Fruit fly (Drosophila melanogaster): ENCODE data around the gene twin.

twin gene

DNA sequence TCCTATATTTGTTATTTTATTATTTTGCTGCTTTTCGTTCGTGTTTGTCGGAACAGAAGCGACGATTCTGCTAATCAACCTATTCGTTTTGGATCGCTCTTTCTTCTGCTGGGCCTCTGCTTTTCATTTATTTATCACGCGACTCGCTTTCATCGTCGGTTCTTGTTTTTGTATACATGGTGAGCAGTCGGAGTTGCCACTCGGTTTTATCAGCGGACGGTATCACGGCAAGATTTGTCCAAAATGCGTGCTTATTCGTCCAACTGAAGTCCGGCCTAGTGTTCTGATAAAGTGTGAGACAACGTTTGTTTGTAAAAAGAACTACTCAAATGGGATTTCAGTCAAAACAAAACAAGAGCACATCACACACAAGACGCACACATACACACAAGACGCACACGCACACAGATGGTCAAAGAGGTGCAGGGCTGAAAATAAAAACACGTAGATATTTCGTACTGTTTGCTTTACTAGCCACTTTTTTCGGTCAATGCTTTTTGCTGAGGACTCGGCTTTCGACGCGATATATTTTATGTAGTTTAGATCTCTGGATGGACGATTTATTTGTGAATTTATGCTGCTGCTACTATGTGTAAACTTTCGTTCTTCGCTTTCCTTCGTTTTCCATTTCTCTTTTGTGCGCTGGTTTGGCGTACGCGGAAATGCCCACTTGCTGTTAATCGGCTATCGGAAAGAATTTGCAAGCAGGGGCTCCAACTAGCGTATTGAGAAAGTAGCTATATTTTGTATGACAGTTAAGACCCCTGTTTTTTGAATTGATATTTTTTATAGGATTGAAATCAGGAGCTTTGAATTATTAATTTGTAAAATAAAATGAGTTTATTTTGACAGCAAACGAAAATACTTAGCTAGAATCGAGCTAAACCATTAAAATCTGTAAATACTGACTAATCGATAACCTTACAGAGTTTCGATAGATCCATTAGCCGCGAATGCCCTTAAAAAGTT, at the start of gene twin:
TSS of gene twin (minus strand) at position 632 of the 969 bp plus-strand sequence.
- TF ChIP-seq exex (tag; optimal IDR thresholded peaks at IDR 0.05) (peak; percentile 29), Kr (GFP tag; optimal IDR thresholded peaks at IDR 0.05) (no peak), pho (GFP tag; optimal IDR thresholded peaks at IDR 0.05) (peak; percentile 68), CG11696 (GFP tag; IDR thresholded peaks at IDR 0.05) (no peak), chm (GFP tag; IDR thresholded peaks at IDR 0.05) (no peak), CG14710 (tag; optimal IDR thresholded peaks at IDR 0.05) (peak; percentile 70), Vsx1 (GFP tag; optimal IDR thresholded peaks at IDR 0.05) (no peak), CG7786 (GFP tag; optimal IDR thresholded peaks at IDR 0.05) (peak; percentile 67), fu2 (GFP tag; optimal IDR thresholded peaks at IDR 0.05) (peak; percentile 52), sug (tag; optimal IDR thresholded peaks at IDR 0.05) (peak; percentile 69), Drgx (GFP tag; IDR thresholded peaks at IDR 0.05) (no peak), CG6272 (GFP tag; IDR thresholded peaks at IDR 0.05) (no peak), Lim3 (GFP tag; IDR thresholded peaks at IDR 0.05) (no peak), dm (GFP tag; optimal IDR thresholded peaks at IDR 0.05) (peak; percentile 22), Aef1 (GFP tag; IDR thresholded peaks at IDR 0.05) (0 out of 3 replicates have a peak, but pooled peaks have one; percentile 23), cwo (GFP tag; optimal IDR thresholded peaks at IDR 0.05) (peak; percentile 6), Mes4 (GFP tag; optimal IDR thresholded peaks at IDR 0.05) (no peak), h (optimal IDR thresholded peaks at IDR 0.05) (no peak), nau (GFP tag; optimal IDR thresholded peaks at IDR 0.05) (no peak), CG9797 (GFP tag; optimal IDR thresholded peaks at IDR 0.05) (peak; percentile 24), Rfx (GFP tag; IDR thresholded peaks at IDR 0.05) (peak; percentile 82), CG18476 (GFP tag; optimal IDR thresholded peaks at IDR 0.05) (peak; percentile 46), seq (GFP tag; IDR thresholded peaks at IDR 0.05) (no peak), CG14667 (GFP tag; IDR thresholded peaks at IDR 0.05) (0 out of 2 replicates have a peak, but pooled peaks have one; percentile 6), disco-r (GFP tag; optimal IDR thresholded peaks at IDR 0.05) (no peak), sqz (GFP tag; optimal IDR thresholded peaks at IDR 0.05) (no peak), CG17328 (GFP tag; IDR thresholded peaks at IDR 0.05) (peak; percentile 50; the same call in 1 of the 2 replicates), CG17186 (GFP tag; optimal IDR thresholded peaks at IDR 0.05) (peak; percentile 31), CG3281 (GFP tag; optimal IDR thresholded peaks at IDR 0.05) (peak; percentile 30), gem (tag; optimal IDR thresholded peaks at IDR 0.05) (peak; percentile 74), Eip74EF (GFP tag; optimal IDR thresholded peaks at IDR 0.05) (peak in 1 of 2 experiments; percentile 43), MESR4 (GFP tag; optimal IDR thresholded peaks at IDR 0.05) (peak; percentile 64), br (optimal IDR thresholded peaks at IDR 0.05) (no peak), Oli (tag; optimal IDR thresholded peaks at IDR 0.05) (peak; percentile 15), CG9609 (GFP tag; optimal IDR thresholded peaks at IDR 0.05) (peak; percentile 59), CG8281 (tag; optimal IDR thresholded peaks at IDR 0.05) (no peak), hbn (GFP tag; IDR thresholded peaks at IDR 0.05; ENCODE audit: partially characterized antibody) (peak; percentile 64), Sox102F (GFP tag; optimal IDR thresholded peaks at IDR 0.05) (no peak), dati (GFP tag; IDR thresholded peaks at IDR 0.05) (no peak), dan (GFP tag; IDR thresholded peaks at IDR 0.05) (no peak), CG7928 (GFP tag; optimal IDR thresholded peaks at IDR 0.05) (peak; percentile 78), abd-A (tag; optimal IDR thresholded peaks at IDR 0.05) (no peak), CG4282 (GFP tag; optimal IDR thresholded peaks at IDR 0.05) (peak; percentile 68), lbe (GFP tag; optimal IDR thresholded peaks at IDR 0.05) (peak; percentile 6), CG7372 (GFP tag; IDR thresholded peaks at IDR 0.05) (0 out of 2 replicates have a peak, but pooled peaks have one; percentile 25), crp (GFP tag; optimal IDR thresholded peaks at IDR 0.05) (no peak), CG17612 (GFP tag; IDR thresholded peaks at IDR 0.05) (no peak), TFAM (GFP tag; optimal IDR thresholded peaks at IDR 0.05) (no peak), Hmx (GFP tag; optimal IDR thresholded peaks at IDR 0.05) (peak; percentile 47)
